Worm (Caenorhabditis elegans) whole organism, L2 larva: ENCODE measurements around the gene nmad-1.
A peak's percentile ranks its signal among the peaks of the same experiment; 100 is the strongest.

Experiments
- ZK546.5 ChIP-seq: sonication (generic microtip); optimal IDR thresholded peaks from 2 replicates; lab custom pipeline; 2017; ENCODE audit warnings: missing biosample characterization, missing genetic modification characterization
- alr-1 ChIP-seq: fragments of 150-350 bp; optimal IDR thresholded peaks from 2 replicates; lab custom pipeline; 2014; ENCODE audit warnings: missing biosample characterization, missing genetic modification characterization
- ama-1 ChIP-seq: fragments of 150-350 bp; optimal IDR thresholded peaks from 2 replicates; lab custom pipeline; 2018; ENCODE audit warnings: inconsistent platforms
- ceh-82 ChIP-seq: fragments of 150-350 bp; optimal IDR thresholded peaks from 2 replicates; lab custom pipeline; 2014; ENCODE audit warnings: missing biosample characterization, missing genetic modification characterization
- lin-13 ChIP-seq: fragments of 150-350 bp; optimal IDR thresholded peaks from 2 replicates; lab custom pipeline; 2014; ENCODE audit warnings: missing biosample characterization, missing genetic modification reagents, missing genetic modification characterization
- lin-39 ChIP-seq: fragments of 150-350 bp; optimal IDR thresholded peaks from 2 replicates; lab custom pipeline; 2014; ENCODE audit warnings: missing biosample characterization, missing genetic modification reagents, missing genetic modification characterization
- lsy-2 ChIP-seq, 2 experiments: fragments of 150-350 bp in 1 of 2; sonication (generic microtip) in 1 of 2; optimal IDR thresholded peaks; 2 replicates each; lab custom pipeline; 2014 to 2017; ENCODE audit warnings: missing biosample characterization in 2 of 2, missing genetic modification characterization in 2 of 2
- nhr-23 ChIP-seq: fragments of 150-350 bp; optimal IDR thresholded peaks from 2 replicates; lab custom pipeline; 2014; ENCODE audit warnings: missing biosample characterization, missing genetic modification reagents, missing genetic modification characterization
- nhr-237 ChIP-seq: fragments of 150-350 bp; optimal IDR thresholded peaks from 2 replicates; lab custom pipeline; 2014; ENCODE audit warnings: missing biosample characterization, missing genetic modification characterization
- nhr-25 ChIP-seq: fragments of 150-350 bp; sonication (generic microtip); optimal IDR thresholded peaks from 3 replicates; lab custom pipeline; 2014; ENCODE audit warnings: missing biosample characterization, missing genetic modification characterization
- skn-1 ChIP-seq: sonication (generic microtip); optimal IDR thresholded peaks from 2 replicates; lab custom pipeline; 2017; ENCODE audit warnings: missing biosample characterization, missing genetic modification characterization
- zag-1 ChIP-seq: fragments of 150-350 bp; optimal IDR thresholded peaks from 2 replicates; lab custom pipeline; 2014; ENCODE audit warnings: missing biosample characterization, missing genetic modification characterization
- ztf-11 ChIP-seq: sonication (generic microtip); optimal IDR thresholded peaks from 2 replicates; lab custom pipeline; 2017; ENCODE audit warnings: missing biosample characterization, missing genetic modification characterization
- ztf-4 ChIP-seq: fragments of 150-350 bp; optimal IDR thresholded peaks from 2 replicates; lab custom pipeline; 2014; ENCODE audit warnings: missing biosample characterization, missing genetic modification characterization

ce11 chrIII:5564799-5565198 lies 10.1 kb upstream of the nmad-1 start, which contains the start of gene mlc-3:
- TF ChIP-seq nhr-25 (tag; lab: Kevin White, UChicago) (no peak), alr-1 (no peak), lin-39 (tag; lab: Kevin White, UChicago) (no peak), ama-1 (lab: Kevin White, UChicago) (peak; percentile 47), skn-1 (tag; lab: Kevin White, UChicago) (no peak), ztf-4 (no peak), lin-13 (GFP tag; lab: Kevin White, UChicago) (no peak), ceh-82 (tag; lab: Kevin White, UChicago) (no peak), zag-1 (no peak), nhr-23 (tag; lab: Kevin White, UChicago) (no peak), lsy-2 (tag; optimal IDR thresholded peaks at IDR 0.05; lab: Kevin White, UChicago) (no peak), nhr-237 (tag; lab: Kevin White, UChicago) (no peak), ztf-11 (tag; lab: Kevin White, UChicago) (no peak), ZK546.5 (tag; lab: Kevin White, UChicago) (no peak)
